Worm (Caenorhabditis elegans) whole organism, late embryonic: Measurements from ENCODE around the gene egl-3.
A peak's percentile ranks its signal among the peaks of the same experiment; 100 is the strongest.

ENCODE experiments used
- C08G9.2 ChIP-seq: sonication (generic microtip); optimal IDR thresholded peaks from 2 replicates; lab custom pipeline; 2016; ENCODE audit warnings: mild to moderate bottlenecking, missing genetic modification characterization, moderate library complexity, missing compliant biosample characterization
- K02D7.2 ChIP-seq: sonication (generic microtip); optimal IDR thresholded peaks from 2 replicates; lab custom pipeline; 2017; ENCODE audit warnings: mild to moderate bottlenecking, missing genetic modification characterization, missing compliant biosample characterization
- T23F11.4 ChIP-seq: fragments of 200-800 bp; sonication (Bioruptor generic); optimal IDR thresholded peaks from 2 replicates; lab custom pipeline; 2018; ENCODE audit warnings: mild to moderate bottlenecking, missing genetic modification characterization, missing compliant biosample characterization
- ahr-1 ChIP-seq: sonication (generic microtip); optimal IDR thresholded peaks from 2 replicates; lab custom pipeline; 2016; ENCODE audit warnings: missing genetic modification characterization, missing compliant biosample characterization
- ceh-14 ChIP-seq: sonication (generic microtip); optimal IDR thresholded peaks from 2 replicates; lab custom pipeline; 2016; ENCODE audit warnings: missing genotype, missing genetic modification characterization, missing compliant biosample characterization
- ceh-18 ChIP-seq: sonication (generic microtip); optimal IDR thresholded peaks from 2 replicates; lab custom pipeline; 2016; ENCODE audit warnings: missing genetic modification characterization, missing compliant biosample characterization
- ceh-19 ChIP-seq: fragments of 200-800 bp; sonication (Bioruptor generic); optimal IDR thresholded peaks from 2 replicates; lab custom pipeline; 2018; ENCODE audit warnings: mild to moderate bottlenecking, missing genetic modification characterization, missing compliant biosample characterization
- ceh-34 ChIP-seq: sonication (generic microtip); optimal IDR thresholded peaks from 2 replicates; lab custom pipeline; 2016; ENCODE audit warnings: mild to moderate bottlenecking, missing genetic modification characterization, missing compliant biosample characterization
- ceh-45 ChIP-seq: fragments of 200-800 bp; sonication (Bioruptor generic); IDR thresholded peaks from 2 replicates; pipeline ENCODE4 v1.3.6; 2022; ENCODE audit warnings: missing genetic modification reagents, missing genetic modification characterization, missing compliant biosample characterization
- ceh-48 ChIP-seq: sonication (generic microtip); optimal IDR thresholded peaks from 2 replicates; lab custom pipeline; 2016; ENCODE audit warnings: missing genetic modification characterization, inconsistent platforms, missing compliant biosample characterization
- ceh-6 ChIP-seq: fragments of 200-800 bp; sonication (Bioruptor generic); optimal IDR thresholded peaks from 2 replicates; lab custom pipeline; 2018; ENCODE audit warnings: mild to moderate bottlenecking, missing genetic modification characterization, missing compliant biosample characterization
- che-1 ChIP-seq: sonication (generic microtip); optimal IDR thresholded peaks from 2 replicates; lab custom pipeline; 2016; ENCODE audit warnings: mild to moderate bottlenecking, missing genetic modification characterization, missing compliant biosample characterization
- dmd-4 ChIP-seq: sonication (generic microtip); optimal IDR thresholded peaks from 2 replicates; lab custom pipeline; 2016; ENCODE audit warnings: borderline replicate concordance, missing genetic modification characterization, missing compliant biosample characterization
- dve-1 ChIP-seq: sonication (generic microtip); optimal IDR thresholded peaks from 2 replicates; lab custom pipeline; 2017; ENCODE audit warnings: antibody characterized with exemption, mild to moderate bottlenecking, missing genetic modification characterization, missing compliant biosample characterization
- ets-4 ChIP-seq: sonication (generic microtip); optimal IDR thresholded peaks from 2 replicates; lab custom pipeline; 2016; ENCODE audit warnings: missing genetic modification characterization, missing compliant biosample characterization
- eyg-1 ChIP-seq: sonication (generic microtip); optimal IDR thresholded peaks from 2 replicates; lab custom pipeline; 2016; ENCODE audit warnings: missing genotype, missing genetic modification characterization, missing compliant biosample characterization
- fkh-6 ChIP-seq: sonication (generic microtip); optimal IDR thresholded peaks from 2 replicates; lab custom pipeline; 2016; ENCODE audit warnings: missing genetic modification characterization, missing compliant biosample characterization
- hlh-15 ChIP-seq: sonication (generic microtip); optimal IDR thresholded peaks from 2 replicates; lab custom pipeline; 2016; ENCODE audit warnings: missing genetic modification characterization, missing compliant biosample characterization
- lim-6 ChIP-seq: sonication (generic microtip); optimal IDR thresholded peaks from 2 replicates; lab custom pipeline; 2016; ENCODE audit warnings: missing genetic modification characterization, missing compliant biosample characterization
- lin-11 ChIP-seq: fragments of 200-800 bp; sonication (Bioruptor generic); optimal IDR thresholded peaks from 2 replicates; lab custom pipeline; 2018; ENCODE audit warnings: mild to moderate bottlenecking, missing genetic modification characterization, missing compliant biosample characterization
- nfya-1 ChIP-seq: sonication (generic microtip); optimal IDR thresholded peaks from 2 replicates; lab custom pipeline; 2017; ENCODE audit warnings: missing genetic modification characterization, mild to moderate bottlenecking, missing compliant biosample characterization, antibody characterized with exemption, moderate library complexity
- nhr-232 ChIP-seq: sonication (generic microtip); optimal IDR thresholded peaks from 2 replicates; lab custom pipeline; 2016; ENCODE audit warnings: missing genetic modification characterization, missing compliant biosample characterization
- npax-4 ChIP-seq: sonication (generic microtip); optimal IDR thresholded peaks from 2 replicates; lab custom pipeline; 2016; ENCODE audit warnings: missing genetic modification characterization, missing compliant biosample characterization
- odd-2 ChIP-seq: sonication (generic microtip); optimal IDR thresholded peaks from 2 replicates; lab custom pipeline; 2017; ENCODE audit warnings: antibody characterized with exemption, mild to moderate bottlenecking, missing genetic modification characterization, missing compliant biosample characterization
- pag-3 ChIP-seq: sonication (generic microtip); optimal IDR thresholded peaks from 2 replicates; lab custom pipeline; 2016; ENCODE audit warnings: missing compliant biosample characterization, missing genetic modification characterization, borderline replicate concordance
- pax-1 ChIP-seq: fragments of 150-350 bp; optimal IDR thresholded peaks from 2 replicates; lab custom pipeline; 2014; ENCODE audit warnings: missing biosample characterization, missing genetic modification characterization
- pha-2 ChIP-seq: sonication (generic microtip); optimal IDR thresholded peaks from 2 replicates; lab custom pipeline; 2017; ENCODE audit warnings: mild to moderate bottlenecking, missing genetic modification characterization, missing compliant biosample characterization
- pqm-1 ChIP-seq: sonication (generic microtip); optimal IDR thresholded peaks from 2 replicates; lab custom pipeline; 2016; ENCODE audit warnings: missing genetic modification characterization, missing compliant biosample characterization
- rnt-1 ChIP-seq: sonication (generic microtip); optimal IDR thresholded peaks from 2 replicates; lab custom pipeline; 2016; ENCODE audit warnings: missing genetic modification characterization, missing compliant biosample characterization
- sox-2 ChIP-seq: fragments of 200-800 bp; sonication (Bioruptor generic); IDR thresholded peaks from 2 replicates; pipeline ENCODE4 v1.3.6; 2022; ENCODE audit warnings: missing genetic modification reagents, missing genetic modification characterization, missing compliant biosample characterization
- sox-4 ChIP-seq: sonication (generic microtip); optimal IDR thresholded peaks from 2 replicates; lab custom pipeline; 2017; ENCODE audit warnings: mild to moderate bottlenecking, missing genetic modification characterization, inconsistent platforms, missing compliant biosample characterization
- tbx-2 ChIP-seq: sonication (generic microtip); optimal IDR thresholded peaks from 2 replicates; lab custom pipeline; 2016; ENCODE audit warnings: missing genetic modification characterization, missing compliant biosample characterization
- tbx-7 ChIP-seq: sonication (generic microtip); optimal IDR thresholded peaks from 2 replicates; lab custom pipeline; 2016; ENCODE audit warnings: missing genotype, missing genetic modification characterization, missing compliant biosample characterization
- unc-55 ChIP-seq: sonication (generic microtip); optimal IDR thresholded peaks from 2 replicates; lab custom pipeline; 2017; ENCODE audit warnings: missing biosample characterization, missing genetic modification reagents, missing genetic modification characterization
- unc-86 ChIP-seq: sonication (generic microtip); optimal IDR thresholded peaks from 2 replicates; lab custom pipeline; 2016; ENCODE audit warnings: missing genetic modification characterization, missing compliant biosample characterization
- zip-5 ChIP-seq: sonication (generic microtip); optimal IDR thresholded peaks from 2 replicates; lab custom pipeline; 2016; ENCODE audit warnings: missing genetic modification characterization, missing compliant biosample characterization

Gene egl-3

DNA sequence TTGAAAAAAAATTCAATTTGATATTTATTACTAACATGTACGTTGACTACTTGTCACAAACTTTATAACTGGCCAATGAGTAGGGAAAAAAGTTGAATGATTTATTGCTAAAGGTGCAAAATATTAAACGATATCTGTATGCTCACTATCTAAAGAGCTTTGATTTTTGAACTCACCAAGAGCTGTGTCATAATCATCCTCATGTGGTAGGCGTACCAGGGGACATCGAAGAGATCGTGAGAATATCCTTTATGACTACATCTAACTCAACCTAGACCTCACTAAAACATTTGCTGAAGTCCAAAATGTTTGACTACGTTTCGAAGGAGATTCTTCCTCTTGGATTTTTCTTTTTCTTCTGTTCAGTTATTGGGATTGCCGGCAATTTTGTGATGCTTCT, 21.3 kb downstream of the egl-3 start, which contains the start of gene srsx-28:
TSS of gene srsx-28 (plus strand) at position 301 of the 400 bp plus-strand sequence.
- TF ChIP-seq dmd-4 (tag; lab: Kevin White, UChicago) (no peak), tbx-7 (tag; lab: Kevin White, UChicago) (no peak), dve-1 (tag; lab: Kevin White, UChicago) (no peak), C08G9.2 (tag; lab: Kevin White, UChicago) (no peak), lin-11 (tag; lab: Kevin White, UChicago) (no peak), eyg-1 (tag; lab: Kevin White, UChicago) (no peak), sox-2 (GFP tag; lab: Robert Waterston, UW) (no peak), lim-6 (tag; lab: Kevin White, UChicago) (no peak), fkh-6 (no peak), ahr-1 (tag; lab: Kevin White, UChicago) (no peak), pqm-1 (tag; lab: Kevin White, UChicago) (no peak), ceh-6 (no peak), ceh-19 (GFP tag; lab: Kevin White, UChicago) (no peak), ceh-45 (GFP tag; lab: Robert Waterston, UW) (no peak), odd-2 (tag; lab: Kevin White, UChicago) (no peak), rnt-1 (tag; lab: Kevin White, UChicago) (no peak), che-1 (tag; lab: Kevin White, UChicago) (no peak), pha-2 (tag; lab: Kevin White, UChicago) (no peak), T23F11.4 (GFP tag; lab: Kevin White, UChicago) (no peak)

DNA sequence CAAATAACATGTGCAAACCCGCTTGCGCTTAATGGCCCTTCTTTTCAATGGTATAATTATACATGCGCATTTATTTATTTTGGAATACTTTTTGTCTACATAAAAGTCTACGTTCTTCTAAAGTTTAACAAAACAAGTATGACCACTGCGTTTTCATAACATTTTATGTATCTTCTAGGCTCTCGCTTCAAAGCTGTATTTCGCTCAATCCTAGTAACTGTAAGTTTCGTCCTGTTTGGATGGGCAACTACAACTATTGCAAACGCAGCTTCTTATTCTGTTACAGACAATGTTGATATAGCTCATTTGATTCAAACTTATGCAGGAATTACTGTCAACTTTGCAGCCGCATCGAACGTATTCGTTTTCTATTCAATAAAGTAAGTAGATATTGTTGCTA, 23.8 kb downstream of the egl-3 start, which contains the start of gene srsx-27:
TSS of gene srsx-27 (plus strand) at position 301 of the 400 bp plus-strand sequence.
- TF ChIP-seq nhr-232, result no peak
- TF ChIP-seq pax-1 (tag; lab: Kevin White, UChicago), result no peak
- no peak for TF ChIP-seq ahr-1 (tag; lab: Kevin White, UChicago)
- no peak for TF ChIP-seq sox-4 (tag; lab: Kevin White, UChicago)
- TF ChIP-seq ceh-18 (tag; lab: Kevin White, UChicago), result no peak
- TF ChIP-seq zip-5, result no peak
- TF ChIP-seq sox-2 (GFP tag; lab: Robert Waterston, UW), result no peak
- TF ChIP-seq hlh-15 (tag; lab: Kevin White, UChicago), result no peak
- no peak for TF ChIP-seq ceh-48
- no peak for TF ChIP-seq npax-4 (tag; lab: Kevin White, UChicago)
- TF ChIP-seq odd-2 (tag; lab: Kevin White, UChicago), result no peak
- no peak for TF ChIP-seq nfya-1
- TF ChIP-seq pag-3 (tag; lab: Kevin White, UChicago), result no peak
- TF ChIP-seq ets-4, result no peak
- TF ChIP-seq tbx-2 (tag; lab: Kevin White, UChicago), result no peak
- no peak for TF ChIP-seq unc-86 (tag; lab: Kevin White, UChicago)
- no peak for TF ChIP-seq ceh-14 (tag; lab: Kevin White, UChicago)

DNA sequence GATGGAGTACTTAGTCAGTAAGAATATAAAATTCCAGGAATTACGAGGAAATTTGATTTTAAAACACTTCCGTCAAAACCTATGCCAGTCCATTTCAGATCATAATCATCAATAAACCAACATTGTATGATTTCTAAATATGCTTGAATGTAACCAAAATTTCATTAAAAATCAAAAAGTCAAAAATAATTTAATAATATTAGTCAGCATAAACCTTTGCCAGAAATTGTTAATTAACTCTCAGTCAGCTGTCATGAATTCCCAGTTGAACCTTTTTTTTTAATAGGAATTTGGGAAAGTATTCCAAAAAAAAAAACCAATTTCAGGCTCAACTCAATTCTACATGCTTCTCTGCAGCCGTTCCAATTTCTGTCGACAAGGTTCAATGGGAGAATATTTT, 25.2 kb downstream of the egl-3 start, which contains the start of gene srsx-26:
TSS of gene srsx-26 (plus strand) at position 301 of the 400 bp plus-strand sequence.
- TF ChIP-seq ets-4, result no peak
- TF ChIP-seq eyg-1 (tag; lab: Kevin White, UChicago), result no peak
- no peak for TF ChIP-seq sox-2 (GFP tag; lab: Robert Waterston, UW)
- no peak for TF ChIP-seq T23F11.4 (GFP tag; lab: Kevin White, UChicago)
- no peak for TF ChIP-seq unc-86 (tag; lab: Kevin White, UChicago)

DNA sequence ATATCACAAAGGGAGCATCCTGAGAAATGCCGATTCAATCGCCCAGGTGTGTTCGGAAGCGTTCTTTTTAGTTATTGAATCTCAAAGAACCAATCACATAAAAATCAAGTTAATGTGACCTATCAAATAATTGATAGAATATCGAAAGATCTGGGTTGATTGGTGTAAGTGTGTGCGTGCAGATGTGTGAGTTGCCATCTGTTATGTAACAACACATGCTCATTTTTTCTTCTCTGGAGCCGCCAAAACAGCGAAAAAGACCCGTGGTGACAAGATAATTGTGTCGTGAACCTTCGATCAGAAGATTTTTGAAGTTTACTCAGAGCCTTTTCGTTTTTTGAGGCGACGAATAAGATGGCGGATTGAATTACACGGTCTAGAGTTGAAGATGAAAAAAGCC, 26.8 kb downstream of the egl-3 start:
- TF ChIP-seq unc-55 (GFP tag; lab: Kevin White, UChicago) (no peak), ceh-6 (no peak), lim-6 (tag; lab: Kevin White, UChicago) (no peak), K02D7.2 (no peak), ceh-18 (tag; lab: Kevin White, UChicago) (peak; percentile 60), ceh-34 (tag; lab: Kevin White, UChicago) (no peak)
